Fruit fly (Drosophila melanogaster) whole organism, embryonic: ENCODE data around the gene CG8460.
A peak's percentile ranks its signal among the peaks of the same experiment; 100 is the strongest.

Experiments used
- ATbp ChIP-seq: fragments of 200-800 bp; sonication (Bioruptor generic); optimal IDR thresholded peaks from 2 replicates; lab custom pipeline; 2017; ENCODE audit warnings: missing biosample characterization, mild to moderate bottlenecking, missing genetic modification characterization, missing genetic modification reagents
- Atf6 ChIP-seq: fragments of 200-800 bp; sonication (Bioruptor generic); IDR thresholded peaks from 2 replicates; pipeline ENCODE4 v1.3.6; 2022; ENCODE audit warnings: missing biosample characterization, missing genetic modification characterization
- Bdp1 ChIP-seq: fragments of 200-800 bp; sonication (Bioruptor generic); optimal IDR thresholded peaks from 3 replicates; lab custom pipeline; 2016; ENCODE audit warnings: missing biosample characterization, missing genetic modification characterization
- CG10543 ChIP-seq: fragments of 200-800 bp; sonication (Bioruptor generic); optimal IDR thresholded peaks from 3 replicates; lab custom pipeline; 2017; ENCODE audit warnings: missing biosample characterization, mild to moderate bottlenecking, missing genetic modification characterization, moderate library complexity
- CG11398 ChIP-seq: fragments of 200-800 bp; sonication (Bioruptor generic); optimal IDR thresholded peaks from 2 replicates; lab custom pipeline; 2016; ENCODE audit warnings: missing biosample characterization, missing genetic modification characterization
- CG12391 ChIP-seq: fragments of 200-800 bp; sonication (Bioruptor generic); optimal IDR thresholded peaks from 3 replicates; lab custom pipeline; 2018; ENCODE audit warnings: missing biosample characterization, mild to moderate bottlenecking, missing genetic modification characterization, moderate library complexity
- CG13123 ChIP-seq: fragments of 200-800 bp; sonication (Bioruptor generic); optimal IDR thresholded peaks from 2 replicates; lab custom pipeline; 2016; ENCODE audit warnings: missing biosample characterization, missing genetic modification characterization
- CG13296 ChIP-seq: fragments of 200-800 bp; sonication (Bioruptor generic); optimal IDR thresholded peaks from 3 replicates; lab custom pipeline; 2018; ENCODE audit warnings: missing biosample characterization, mild to moderate bottlenecking, missing genetic modification characterization
- CG15514 ChIP-seq: fragments of 200-800 bp; sonication (Bioruptor generic); optimal IDR thresholded peaks from 3 replicates; lab custom pipeline; 2017; ENCODE audit warnings: missing biosample characterization, missing genetic modification characterization, mild to moderate bottlenecking, moderate library complexity, missing genetic modification reagents
- CG17568 ChIP-seq: fragments of 200-800 bp; sonication (Bioruptor generic); optimal IDR thresholded peaks from 2 replicates; lab custom pipeline; 2018; ENCODE audit warnings: missing biosample characterization, mild to moderate bottlenecking, missing genetic modification characterization, moderate library complexity
- CG18262 ChIP-seq: fragments of 200-800 bp; optimal IDR thresholded peaks from 3 replicates; lab custom pipeline; 2019; ENCODE audit warnings: missing biosample characterization, mild to moderate bottlenecking, missing genetic modification characterization, moderate library complexity
- CG18599 ChIP-seq: fragments of 200-800 bp; sonication (Bioruptor generic); optimal IDR thresholded peaks from 3 replicates; lab custom pipeline; 2017; ENCODE audit warnings: missing biosample characterization, missing genetic modification characterization, mild to moderate bottlenecking, moderate library complexity, missing genetic modification reagents
- CG18619 ChIP-seq: fragments of 200-800 bp; sonication (Bioruptor generic); optimal IDR thresholded peaks from 3 replicates; lab custom pipeline; 2017; ENCODE audit warnings: missing biosample characterization, mild to moderate bottlenecking, missing genetic modification characterization
- CG2116 ChIP-seq: fragments of 200-800 bp; sonication (Bioruptor generic); optimal IDR thresholded peaks from 3 replicates; lab custom pipeline; 2018; ENCODE audit warnings: missing biosample characterization, mild to moderate bottlenecking, missing genetic modification characterization
- CG2889 ChIP-seq: fragments of 200-800 bp; sonication (Bioruptor generic); IDR thresholded peaks from 3 replicates; pipeline ENCODE4 v1.3.6; 2022; ENCODE audit warnings: missing biosample characterization, missing genetic modification characterization
- CG30403 ChIP-seq: fragments of 200-800 bp; sonication (Bioruptor generic); optimal IDR thresholded peaks from 3 replicates; lab custom pipeline; 2016; ENCODE audit warnings: missing biosample characterization, missing genetic modification characterization
- CG31441 ChIP-seq: fragments of 200-800 bp; sonication (Bioruptor generic); IDR thresholded peaks from 2 replicates; pipeline ENCODE4 v1.3.6; 2022; ENCODE audit warnings: missing biosample characterization, missing genetic modification characterization
- CG32767 ChIP-seq: fragments of 200-800 bp; sonication (Bioruptor generic); IDR thresholded peaks from 2 replicates; pipeline ENCODE4 v1.3.6; 2022; ENCODE audit warnings: missing biosample characterization, missing genetic modification characterization
- CG5245 ChIP-seq: fragments of 200-800 bp; sonication (Bioruptor generic); optimal IDR thresholded peaks from 3 replicates; lab custom pipeline; 2016; ENCODE audit warnings: missing biosample characterization, missing genetic modification characterization
- CG5953 ChIP-seq: fragments of 200-800 bp; sonication (Bioruptor generic); IDR thresholded peaks from 2 replicates; pipeline ENCODE4 v1.3.6; 2022; ENCODE audit warnings: missing biosample characterization, missing genetic modification characterization
- CG6175 ChIP-seq: fragments of 200-800 bp; sonication (Bioruptor generic); IDR thresholded peaks from 3 replicates; pipeline ENCODE4 v1.3.6; 2022; ENCODE audit warnings: missing biosample characterization, missing genetic modification characterization
- CG6254 ChIP-seq: fragments of 200-800 bp; sonication (Bioruptor generic); optimal IDR thresholded peaks from 3 replicates; lab custom pipeline; 2017; ENCODE audit warnings: mild to moderate bottlenecking, missing biosample characterization, missing genetic modification reagents, missing genetic modification characterization
- CG6854 ChIP-seq: fragments of 200-800 bp; sonication (Bioruptor generic); optimal IDR thresholded peaks from 3 replicates; lab custom pipeline; 2017; ENCODE audit warnings: missing biosample characterization, mild to moderate bottlenecking, missing genetic modification characterization
- CG8281 ChIP-seq: fragments of 200-800 bp; sonication (Bioruptor generic); optimal IDR thresholded peaks from 2 replicates; lab custom pipeline; 2018; ENCODE audit warnings: missing biosample characterization, mild to moderate bottlenecking, missing genetic modification characterization, moderate library complexity
- CG8944 ChIP-seq: fragments of 200-800 bp; sonication (Bioruptor generic); optimal IDR thresholded peaks from 3 replicates; lab custom pipeline; 2016; ENCODE audit warnings: missing biosample characterization, missing genetic modification characterization
- CHES-1-like ChIP-seq: fragments of 200-800 bp; sonication (Bioruptor generic); optimal IDR thresholded peaks from 2 replicates; lab custom pipeline; 2016; ENCODE audit warnings: missing biosample characterization, missing genetic modification characterization
- D19B ChIP-seq: fragments of 200-800 bp; sonication (Bioruptor generic); optimal IDR thresholded peaks from 2 replicates; lab custom pipeline; 2017; ENCODE audit warnings: missing biosample characterization, mild to moderate bottlenecking, missing genetic modification characterization
- Dref ChIP-seq: fragments of 200-800 bp; sonication (Bioruptor generic); IDR thresholded peaks from 2 replicates; pipeline ENCODE4 v1.3.6; 2022; ENCODE audit warnings: missing biosample characterization, missing genetic modification characterization
- E2f1 ChIP-seq: fragments of 200-800 bp; sonication (Bioruptor generic); IDR thresholded peaks from 2 replicates; pipeline ENCODE4 v1.3.6; 2022; ENCODE audit warnings: missing biosample characterization, missing genetic modification characterization
- Ets97D ChIP-seq: fragments of 200-800 bp; sonication (Bioruptor generic); optimal IDR thresholded peaks from 3 replicates; lab custom pipeline; 2016; ENCODE audit warnings: missing biosample characterization, missing genetic modification characterization
- Gug ChIP-seq: fragments of 200-800 bp; sonication (Bioruptor generic); IDR thresholded peaks from 4 replicates; pipeline ENCODE4 v1.3.6; 2022; ENCODE audit warnings: missing biosample characterization, missing genetic modification characterization
- Hr51 ChIP-seq, 2 experiments: fragments of 200-800 bp; sonication (Bioruptor generic); optimal IDR thresholded peaks; 2 replicates in 1 of 2; 3 replicates in 1 of 2; lab custom pipeline; 2016 to 2018; ENCODE audit warnings: missing biosample characterization in 2 of 2, missing genetic modification characterization in 2 of 2, mild to moderate bottlenecking in 1 of 2, moderate library complexity in 1 of 2
- Hr78 ChIP-seq, 2 experiments: fragments of 200-800 bp in 1 of 2; fragments of >200 bp in 1 of 2; sonication (Bioruptor generic) in 1 of 2; optimal IDR thresholded peaks; 2 replicates each; lab custom pipeline; 2017 to 2019; ENCODE audit warnings: missing biosample characterization in 2 of 2, missing genetic modification characterization in 2 of 2, mild to moderate bottlenecking in 1 of 2, moderate library complexity in 1 of 2
- Meics ChIP-seq: fragments of 200-800 bp; sonication (Bioruptor generic); optimal IDR thresholded peaks from 2 replicates; lab custom pipeline; 2017; ENCODE audit warnings: missing biosample characterization, mild to moderate bottlenecking, missing genetic modification characterization
- Nf-YC ChIP-seq: fragments of 200-800 bp; optimal IDR thresholded peaks from 3 replicates; lab custom pipeline; 2019; ENCODE audit warnings: missing biosample characterization, mild to moderate bottlenecking, missing genetic modification characterization, moderate library complexity
- Spps ChIP-seq: fragments of 200-800 bp; sonication (Bioruptor generic); optimal IDR thresholded peaks from 2 replicates; lab custom pipeline; 2018; ENCODE audit warnings: missing biosample characterization, mild to moderate bottlenecking, missing genetic modification characterization
- TFAM ChIP-seq: fragments of 200-800 bp; sonication (Bioruptor generic); optimal IDR thresholded peaks from 2 replicates; lab custom pipeline; 2017; ENCODE audit warnings: missing biosample characterization, missing genetic modification characterization, inconsistent platforms
- Taf1 ChIP-seq: fragments of 200-800 bp; sonication (Bioruptor generic); IDR thresholded peaks from 2 replicates; pipeline ENCODE4 v1.3.6; 2022; ENCODE audit warnings: missing biosample characterization, missing genetic modification characterization
- caup ChIP-seq: fragments of 200-800 bp; sonication (Bioruptor generic); optimal IDR thresholded peaks from 3 replicates; lab custom pipeline; 2017; ENCODE audit warnings: missing biosample characterization, mild to moderate bottlenecking, missing genetic modification characterization, moderate library complexity; ENCODE audit not compliant: severe bottlenecking
- dm ChIP-seq: fragments of 200-800 bp; sonication (Bioruptor generic); optimal IDR thresholded peaks from 3 replicates; lab custom pipeline; 2016; ENCODE audit warnings: missing biosample characterization, missing genetic modification characterization
- ems ChIP-seq: fragments of 200-800 bp; sonication (Bioruptor generic); optimal IDR thresholded peaks from 3 replicates; lab custom pipeline; 2016; ENCODE audit warnings: missing biosample characterization, missing genetic modification characterization
- fru ChIP-seq: fragments of >200 bp; optimal IDR thresholded peaks from 2 replicates; lab custom pipeline; 2017
- grn ChIP-seq: fragments of 200-800 bp; sonication (Bioruptor generic); optimal IDR thresholded peaks from 3 replicates; lab custom pipeline; 2017; ENCODE audit warnings: missing biosample characterization, missing genetic modification characterization
- ken ChIP-seq: fragments of 200-800 bp; sonication (Bioruptor generic); IDR thresholded peaks from 3 replicates; pipeline ENCODE4 v1.3.6; 2022; ENCODE audit warnings: missing biosample characterization, missing genetic modification characterization
- oc ChIP-seq: fragments of 200-800 bp; sonication (Bioruptor generic); optimal IDR thresholded peaks from 2 replicates; lab custom pipeline; 2018; ENCODE audit warnings: missing biosample characterization, mild to moderate bottlenecking, missing genetic modification characterization, moderate library complexity
- onecut ChIP-seq: fragments of 200-800 bp; sonication (Bioruptor generic); IDR thresholded peaks from 2 replicates; pipeline ENCODE4 v1.3.6; 2022; ENCODE audit warnings: missing biosample characterization, missing genetic modification characterization
- pnt ChIP-seq: fragments of 200-800 bp; sonication (Bioruptor generic); optimal IDR thresholded peaks from 3 replicates; lab custom pipeline; 2016; ENCODE audit warnings: missing biosample characterization, missing genetic modification characterization
- row ChIP-seq: fragments of 200-800 bp; sonication (Bioruptor generic); IDR thresholded peaks from 3 replicates; pipeline ENCODE4 v1.3.6; 2022; ENCODE audit warnings: missing biosample characterization, missing genetic modification characterization
- toy ChIP-seq: fragments of 200-800 bp; sonication (Bioruptor generic); IDR thresholded peaks from 2 replicates; pipeline ENCODE4 v1.3.6; 2022; ENCODE audit warnings: missing biosample characterization, missing genetic modification characterization

The CG8460 gene

DNA sequence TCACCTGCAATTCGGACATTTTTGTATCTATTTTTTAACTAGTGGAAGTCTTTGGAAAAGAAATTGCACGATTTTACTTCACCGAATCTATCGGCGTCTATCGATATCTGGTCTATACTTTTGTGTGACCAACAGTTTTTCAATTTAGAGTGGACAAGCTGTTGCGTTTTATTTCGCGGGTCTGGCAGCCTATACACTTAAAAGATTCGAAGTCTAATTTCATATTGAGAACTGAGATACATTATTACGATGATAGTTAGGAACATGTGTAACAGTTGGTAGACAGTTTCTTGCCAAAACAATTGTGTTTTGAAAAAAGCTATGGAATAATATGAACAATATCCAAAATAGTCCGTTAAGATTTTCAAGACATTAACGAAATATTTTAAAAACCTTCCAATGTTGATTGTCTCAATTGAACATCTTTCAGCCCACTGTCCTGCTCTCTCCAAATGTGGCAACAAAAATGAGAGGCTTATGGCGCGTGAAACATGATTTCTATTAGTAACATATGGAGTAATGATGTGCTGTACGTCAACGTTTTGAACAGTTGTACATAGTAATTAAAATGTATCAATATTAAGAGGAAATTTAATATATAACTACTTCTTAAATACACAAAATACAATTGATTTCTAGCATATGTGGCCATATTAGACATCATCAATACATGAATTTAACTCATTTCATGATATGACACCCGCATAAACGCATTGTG is 34.5 kb upstream of the CG8460 start, which contains the start of gene Acbp1 (continued):
- TF ChIP-seq E2f1 (peak; percentile 83), pnt (GFP tag; lab: Kevin White, UChicago) (peak; percentile 95), Hr78 (GFP tag; optimal IDR thresholded peaks at IDR 0.05; lab: Kevin White, UChicago) (peak in 1 of 2 experiments; percentile 92), CG10543 (GFP tag; lab: Kevin White, UChicago) (peak; percentile 99), Bdp1 (GFP tag; lab: Kevin White, UChicago) (peak; percentile 92), CG13296 (GFP tag; lab: Kevin White, UChicago) (peak; percentile 99), Gug (GFP tag; lab: Robert Waterston, UW) (peak; percentile 84), CG18619 (peak; percentile 96), CG6175 (GFP tag; lab: Robert Waterston, UW) (peak; percentile 86), Dref (GFP tag; lab: Robert Waterston, UW) (peak; percentile 88), TFAM (GFP tag; lab: Kevin White, UChicago) (peak; percentile 84), ems (peak; percentile 90), ken (GFP tag; lab: Robert Waterston, UW) (peak; percentile 90), D19B (GFP tag; lab: Kevin White, UChicago) (peak; percentile 82), toy (peak; percentile 52), Hr51 (GFP tag; optimal IDR thresholded peaks at IDR 0.05; lab: Kevin White, UChicago) (peak; percentile 91 to 99), CG13123 (GFP tag; lab: Kevin White, UChicago) (peak; percentile 89), CG5245 (GFP tag; lab: Kevin White, UChicago) (peak; percentile 70), CG18262 (tag; lab: Kevin White, UChicago) (peak; percentile 99), CG2889 (GFP tag; lab: Robert Waterston, UW) (peak; percentile 87; the same call in 2 of the 3 replicates), CG32767 (GFP tag; lab: Robert Waterston, UW) (peak; percentile 93), CG2116 (GFP tag; lab: Kevin White, UChicago) (peak; percentile 82), CG12391 (tag; lab: Kevin White, UChicago) (peak; percentile 99), CG30403 (GFP tag; lab: Kevin White, UChicago) (peak; percentile 97), CG8281 (tag; lab: Kevin White, UChicago) (peak; percentile 88), oc (tag; lab: Kevin White, UChicago) (peak; percentile 95), Ets97D (peak; percentile 91), CG31441 (peak; percentile 97), Nf-YC (tag; lab: Kevin White, UChicago) (peak; percentile 93), CG18599 (GFP tag; lab: Kevin White, UChicago) (peak; percentile 99), Spps (tag; lab: Kevin White, UChicago) (peak; percentile 97), CG8944 (GFP tag; lab: Kevin White, UChicago) (peak; percentile 95), CG5953 (GFP tag; lab: Robert Waterston, UW) (peak; percentile 78), Meics (peak; percentile 97), onecut (GFP tag; lab: Robert Waterston, UW) (peak; percentile 88), CG6854 (peak; percentile 99), CHES-1-like (GFP tag; lab: Kevin White, UChicago) (peak; percentile 97), CG11398 (GFP tag; lab: Kevin White, UChicago) (peak; percentile 89), CG15514 (GFP tag; lab: Kevin White, UChicago) (peak; percentile 89), dm (GFP tag; lab: Kevin White, UChicago) (peak; percentile 91), row (GFP tag; lab: Robert Waterston, UW) (peak; percentile 97), caup (GFP tag; lab: Kevin White, UChicago) (peak; percentile 95), fru (no peak), Atf6 (GFP tag; lab: Robert Waterston, UW) (peak; percentile 94), Taf1 (GFP tag; lab: Robert Waterston, UW) (peak; percentile 75), CG6254 (GFP tag; lab: Kevin White, UChicago) (peak; percentile 94), grn (peak; percentile 67), CG17568 (GFP tag; lab: Kevin White, UChicago) (peak; percentile 98), ATbp (GFP tag; lab: Kevin White, UChicago) (peak; percentile 95)
